Worm (Caenorhabditis elegans): ENCODE measurements around the gene E04F6.9.

Gene E04F6.9

DNA sequence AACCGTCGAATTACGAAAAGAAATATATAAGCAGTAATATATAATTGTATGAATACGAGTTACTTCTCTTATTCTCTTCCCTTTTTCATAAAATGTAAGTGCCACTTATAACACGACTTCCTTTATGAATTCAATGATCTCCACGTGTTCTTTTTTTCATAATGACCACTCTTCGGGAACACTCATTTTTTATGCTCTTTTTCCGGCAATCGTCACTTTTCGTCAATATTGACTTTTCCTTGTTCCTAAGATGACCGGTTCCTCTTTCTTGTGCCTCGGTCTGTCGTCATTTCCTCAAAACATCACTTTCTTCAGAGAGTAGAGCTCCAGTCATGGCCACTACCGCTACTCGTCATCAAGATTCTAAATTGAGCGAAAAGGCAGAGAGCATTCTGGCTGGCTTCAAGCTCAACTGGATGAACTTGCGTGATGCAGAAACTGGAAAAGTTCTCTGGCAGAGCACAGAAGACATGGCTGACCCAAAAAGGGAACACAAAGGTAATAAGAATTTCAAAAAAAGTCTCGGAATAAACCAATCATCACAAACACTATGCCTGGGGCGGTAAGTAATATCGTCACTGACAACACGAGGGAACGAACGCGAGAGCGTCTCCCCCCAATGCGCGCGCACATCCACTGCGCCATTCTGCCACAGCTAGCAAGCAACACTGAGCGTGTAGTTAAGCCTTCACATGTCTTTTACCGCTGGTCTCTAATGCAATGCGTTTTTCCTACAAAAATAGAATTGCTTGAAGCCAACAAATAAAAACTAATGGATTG is 28.3 kb downstream of the E04F6.9 start, which contains the start of gene pdl-1 (continued):
- no peak for TF ChIP-seq hlh-17 (GFP tag; optimal IDR thresholded peaks at IDR 0.05; ENCODE audit: borderline replicate concordance)
- peak; percentile 38 for TF ChIP-seq egl-13 (tag; optimal IDR thresholded peaks at IDR 0.05)
- no peak for TF ChIP-seq nhr-12 (tag; optimal IDR thresholded peaks at IDR 0.05)
- peak; percentile 77 for TF ChIP-seq mep-1 (tag; optimal IDR thresholded peaks at IDR 0.05)
- TF ChIP-seq ceh-63 (GFP tag; optimal IDR thresholded peaks at IDR 0.05) = no peak
- TF ChIP-seq efl-3 (GFP tag; optimal IDR thresholded peaks at IDR 0.05) = no peak
- TF ChIP-seq C16A3.4 (tag; optimal IDR thresholded peaks at IDR 0.05) = peak; percentile 84
- TF ChIP-seq hlh-4 (tag; optimal IDR thresholded peaks at IDR 0.05) = no peak
- no peak for TF ChIP-seq nhr-28 (tag; optimal IDR thresholded peaks at IDR 0.05)
- TF ChIP-seq ztf-11 (tag; optimal IDR thresholded peaks at IDR 0.05) = peak in 1 of 2 experiments; percentile 3
- TF ChIP-seq lin-39 (tag; optimal IDR thresholded peaks at IDR 0.05) = no peak
- no peak for TF ChIP-seq tlp-1 (tag; optimal IDR thresholded peaks at IDR 0.05)
- peak; percentile 17 for TF ChIP-seq zip-4 (GFP tag; optimal IDR thresholded peaks at IDR 0.05)
- peak; percentile 68 for TF ChIP-seq nhr-85 (tag)
- TF ChIP-seq xbp-1 (tag; optimal IDR thresholded peaks at IDR 0.05) = peak; percentile 64
- TF ChIP-seq hpl-2 (GFP tag; optimal IDR thresholded peaks at IDR 0.05) = no peak
- TF ChIP-seq nhr-90 (tag; optimal IDR thresholded peaks at IDR 0.05; ENCODE audit: poor library complexity) = no peak
- peak; percentile 48 for TF ChIP-seq unc-86 (tag; optimal IDR thresholded peaks at IDR 0.05)
- peak; percentile 73 for TF ChIP-seq nhr-20 (tag; optimal IDR thresholded peaks at IDR 0.05)
- TF ChIP-seq lir-3 (tag; optimal IDR thresholded peaks at IDR 0.05; ENCODE audit: poor library complexity) = peak; percentile 87
- TF ChIP-seq rnt-1 (tag; optimal IDR thresholded peaks at IDR 0.05) = peak; percentile 79
- TF ChIP-seq lin-35 (GFP tag; optimal IDR thresholded peaks at IDR 0.05) = peak; percentile 63 to 77
- TF ChIP-seq nhr-19 (GFP tag; conservative IDR thresholded peaks at IDR 0.05) = peak; percentile 73
- TF ChIP-seq ztf-4 (tag; optimal IDR thresholded peaks at IDR 0.05) = peak; percentile 75
- TF ChIP-seq egl-27 (tag; optimal IDR thresholded peaks at IDR 0.05) = no peak
- peak; percentile 32 for TF ChIP-seq F16B12.6 (tag; optimal IDR thresholded peaks at IDR 0.05)
- no peak for TF ChIP-seq ceh-90 (tag; optimal IDR thresholded peaks at IDR 0.05)
- no peak for TF ChIP-seq mef-2 (tag; optimal IDR thresholded peaks at IDR 0.05)
- TF ChIP-seq nhr-11 (tag; optimal IDR thresholded peaks at IDR 0.05) = no peak
- TF ChIP-seq sup-37 (GFP tag; optimal IDR thresholded peaks at IDR 0.05) = no peak
- TF ChIP-seq C04F5.9 (tag; optimal IDR thresholded peaks at IDR 0.05) = peak; percentile 10
- peak; percentile 69 for TF ChIP-seq pax-3 (tag; optimal IDR thresholded peaks at IDR 0.05)
- TF ChIP-seq snpc-4 (tag; optimal IDR thresholded peaks at IDR 0.05) = peak; percentile 58
- peak; percentile 60 for TF ChIP-seq skn-1 (tag; optimal IDR thresholded peaks at IDR 0.05)
- TF ChIP-seq fkh-4 (tag; optimal IDR thresholded peaks at IDR 0.05; ENCODE audit: borderline replicate concordance) = no peak
- no peak for TF ChIP-seq ceh-8 (GFP tag; optimal IDR thresholded peaks at IDR 0.05)
- no peak for TF ChIP-seq zag-1 (tag; optimal IDR thresholded peaks at IDR 0.05)
- TF ChIP-seq Y116A8C.19 (tag; optimal IDR thresholded peaks at IDR 0.05; ENCODE audit: borderline replicate concordance) = no peak
- peak in 1 of 2 experiments; percentile 79 for TF ChIP-seq mdl-1 (tag; optimal IDR thresholded peaks at IDR 0.05)
- TF ChIP-seq ceh-82 (tag; optimal IDR thresholded peaks at IDR 0.05) = peak; percentile 35 to 83 (median 68)
- peak; percentile 44 to 60 for TF ChIP-seq efl-1 (optimal IDR thresholded peaks at IDR 0.05)
- peak; percentile 35 to 96 for TF ChIP-seq efl-1 (GFP tag; optimal IDR thresholded peaks at IDR 0.05 in 1 of 2)
- no peak for TF ChIP-seq sptf-1 (tag; optimal IDR thresholded peaks at IDR 0.05)
- TF ChIP-seq lin-14 (GFP tag; optimal IDR thresholded peaks at IDR 0.05) = peak; percentile 61
- TF ChIP-seq lin-13 (GFP tag; optimal IDR thresholded peaks at IDR 0.05) = peak; percentile 27
- TF ChIP-seq unc-130 (tag; optimal IDR thresholded peaks at IDR 0.05) = peak; percentile 15
- TF ChIP-seq sox-4 (tag; optimal IDR thresholded peaks at IDR 0.05) = no peak
- peak; percentile 83 for TF ChIP-seq snu-23 (GFP tag; optimal IDR thresholded peaks at IDR 0.05)
- 0 out of 2 replicates have a peak, but pooled peaks have one; percentile 42 for TF ChIP-seq ceh-88 (GFP tag; IDR thresholded peaks at IDR 0.05)
